Worm (Caenorhabditis elegans): ENCODE measurements around the gene R13D11.4.

- TF ChIP-seq alr-1 (tag; optimal IDR thresholded peaks at IDR 0.05; ENCODE audit: borderline replicate concordance) (no peak), nhr-11 (tag; optimal IDR thresholded peaks at IDR 0.05) (no peak), sox-4 (tag; optimal IDR thresholded peaks at IDR 0.05) (no peak), skn-1 (tag; optimal IDR thresholded peaks at IDR 0.05) (no peak), efl-1 (optimal IDR thresholded peaks at IDR 0.05) (peak; percentile 37 to 39), efl-1 (GFP tag; optimal IDR thresholded peaks at IDR 0.05 in 1 of 2) (peak; percentile 28 to 90), lin-39 (tag; optimal IDR thresholded peaks at IDR 0.05) (no peak), grh-1 (GFP tag; IDR thresholded peaks at IDR 0.05) (no peak), ceh-90 (tag; optimal IDR thresholded peaks at IDR 0.05) (no peak), tlp-1 (tag; optimal IDR thresholded peaks at IDR 0.05) (no peak), fkh-10 (GFP tag; optimal IDR thresholded peaks at IDR 0.05) (no peak)
Measured at ce11 chrV:777285-777684, 33.3 kb upstream of the R13D11.4 start, which contains the start of gene R09E12.9.
